Fruit fly (Drosophila melanogaster) whole organism, prepupa: Measurements from ENCODE around the gene Prps.

Experiments
- CG8319 ChIP-seq: fragments of 200-800 bp; sonication (Bioruptor generic); optimal IDR thresholded peaks from 3 replicates; lab custom pipeline; 2016; ENCODE audit warnings: missing biosample characterization, missing genetic modification characterization
- Gug ChIP-seq: fragments of 200-800 bp; sonication (Bioruptor generic); IDR thresholded peaks from 2 replicates; pipeline ENCODE4 v1.3.6; 2022; ENCODE audit warnings: missing biosample characterization, missing genetic modification characterization
- OdsH ChIP-seq: fragments of 200-800 bp; sonication (Bioruptor generic); optimal IDR thresholded peaks from 3 replicates; lab custom pipeline; 2016; ENCODE audit warnings: missing biosample characterization, missing genetic modification characterization
- esn ChIP-seq: fragments of 200-800 bp; sonication (Bioruptor generic); optimal IDR thresholded peaks from 2 replicates; lab custom pipeline; 2016; ENCODE audit warnings: missing biosample characterization, mild to moderate bottlenecking, missing genetic modification characterization, moderate library complexity
- pdm3 ChIP-seq: fragments of 200-800 bp; sonication (Bioruptor generic); optimal IDR thresholded peaks from 3 replicates; lab custom pipeline; 2016; ENCODE audit warnings: missing biosample characterization, missing genetic modification characterization

DNA sequence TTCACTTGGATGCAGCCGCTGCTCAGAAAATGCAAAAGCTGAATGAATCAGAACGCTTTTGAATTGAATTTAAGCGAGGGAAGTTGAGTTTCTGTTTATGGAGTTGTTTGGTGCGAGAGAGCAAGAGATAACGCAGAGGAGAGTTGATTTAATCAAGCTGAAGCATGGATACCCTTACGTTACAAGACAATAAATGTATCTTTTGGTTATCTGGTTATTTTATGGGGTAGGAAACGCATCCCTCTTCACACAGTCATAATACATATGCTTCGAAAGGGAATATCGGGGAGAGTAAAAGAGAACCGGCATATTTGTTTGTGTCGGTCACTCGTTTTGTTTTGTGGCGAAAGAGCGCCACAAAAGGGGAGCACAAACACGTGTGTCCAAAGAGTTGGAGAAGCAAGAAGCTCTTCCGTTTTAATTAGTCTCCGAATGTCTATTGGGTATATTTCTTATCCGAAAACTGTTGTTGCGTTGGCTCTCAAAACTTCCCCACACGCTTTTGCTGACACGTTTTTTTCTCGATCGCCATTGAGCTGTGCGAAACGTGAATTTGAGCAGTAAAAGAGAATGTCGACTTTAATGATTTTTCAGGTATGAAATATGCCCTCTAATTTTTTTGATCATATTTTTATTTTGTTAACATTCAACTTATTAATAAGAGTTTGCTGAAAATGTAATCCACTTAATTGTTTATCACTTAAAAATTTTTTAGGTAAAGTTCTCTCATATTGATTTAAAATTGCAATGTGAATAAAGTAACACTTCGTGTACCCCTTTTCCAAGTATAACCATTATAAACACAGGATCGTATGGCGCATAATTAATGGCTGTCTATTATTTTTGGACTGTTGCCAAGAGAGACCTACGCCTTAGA is at the start of gene Prps:
- TF ChIP-seq Gug (GFP tag; lab: Robert Waterston, UW) (peak; percentile 71), OdsH (peak; percentile 83), pdm3 (GFP tag; lab: Kevin White, UChicago) (peak; percentile 88), CG8319 (GFP tag; lab: Kevin White, UChicago) (peak; percentile 70), esn (GFP tag; lab: Kevin White, UChicago) (peak; percentile 91)
